Fruit fly (Drosophila melanogaster) whole organism: ENCODE data around the gene Arr2.

ENCODE experiments used
- CG8478 ChIP-seq: fragments of >200 bp; optimal IDR thresholded peaks from 2 replicates; lab custom pipeline; 2018; ENCODE audit warnings: inconsistent platforms
- Dll ChIP-seq: fragments of >200 bp; optimal IDR thresholded peaks from 2 replicates; lab custom pipeline; 2017
- EcR ChIP-seq, 2 experiments: fragments of >200 bp; optimal IDR thresholded peaks; 2 replicates each; lab custom pipeline; 2017; ENCODE audit warnings: missing biosample characterization in 2 of 2, missing genetic modification characterization in 2 of 2, missing genetic modification reagents in 2 of 2
- pan ChIP-seq: fragments of >200 bp; optimal IDR thresholded peaks from 2 replicates; lab custom pipeline; 2017
- psq ChIP-seq: fragments of >200 bp; optimal IDR thresholded peaks from 2 replicates; lab custom pipeline; 2017
- usp ChIP-seq: fragments of >200 bp; optimal IDR thresholded peaks from 2 replicates; lab custom pipeline; 2017; ENCODE audit warnings: missing biosample characterization, missing genetic modification characterization, mixed read lengths

Gene Arr2

DNA sequence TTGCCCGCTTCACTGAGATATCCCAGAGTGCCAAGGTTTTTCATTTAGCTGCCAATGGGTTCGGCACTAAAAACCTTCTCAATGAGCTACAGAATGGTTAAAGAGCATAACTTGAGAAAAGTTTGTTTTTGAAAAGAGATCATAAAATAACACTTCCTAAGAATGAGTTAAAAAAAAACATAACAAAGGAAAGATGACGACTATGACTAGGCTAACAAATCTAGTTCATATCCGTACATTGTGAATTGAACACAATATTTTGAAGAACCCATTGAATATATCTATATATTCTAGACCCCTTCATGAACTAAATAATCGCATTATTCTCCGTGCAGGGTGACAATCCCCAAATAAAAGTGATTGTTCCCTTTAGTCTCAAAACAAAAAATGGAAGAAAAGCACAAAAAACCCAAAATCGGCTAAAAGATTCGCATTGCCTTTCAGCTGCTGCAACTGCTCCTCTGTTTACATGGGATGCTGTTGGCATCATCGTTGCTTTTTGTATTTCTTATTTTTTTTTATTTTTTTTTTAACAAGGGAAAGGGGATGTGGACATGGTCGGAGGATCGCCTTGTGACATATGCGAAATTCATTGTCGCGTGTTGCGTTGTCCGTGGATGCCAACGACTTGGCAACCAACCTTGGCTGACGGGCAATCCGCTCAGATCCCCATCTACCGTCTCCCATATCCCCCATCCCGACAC, 8.1 kb upstream of the Arr2 start:
- TF ChIP-seq EcR (GFP tag; optimal IDR thresholded peaks at IDR 0.05; lab: Kevin White, UChicago) (no peak), pan (no peak), Dll (lab: Kevin White, UChicago) (no peak), psq (lab: Kevin White, UChicago) (no peak)

DNA sequence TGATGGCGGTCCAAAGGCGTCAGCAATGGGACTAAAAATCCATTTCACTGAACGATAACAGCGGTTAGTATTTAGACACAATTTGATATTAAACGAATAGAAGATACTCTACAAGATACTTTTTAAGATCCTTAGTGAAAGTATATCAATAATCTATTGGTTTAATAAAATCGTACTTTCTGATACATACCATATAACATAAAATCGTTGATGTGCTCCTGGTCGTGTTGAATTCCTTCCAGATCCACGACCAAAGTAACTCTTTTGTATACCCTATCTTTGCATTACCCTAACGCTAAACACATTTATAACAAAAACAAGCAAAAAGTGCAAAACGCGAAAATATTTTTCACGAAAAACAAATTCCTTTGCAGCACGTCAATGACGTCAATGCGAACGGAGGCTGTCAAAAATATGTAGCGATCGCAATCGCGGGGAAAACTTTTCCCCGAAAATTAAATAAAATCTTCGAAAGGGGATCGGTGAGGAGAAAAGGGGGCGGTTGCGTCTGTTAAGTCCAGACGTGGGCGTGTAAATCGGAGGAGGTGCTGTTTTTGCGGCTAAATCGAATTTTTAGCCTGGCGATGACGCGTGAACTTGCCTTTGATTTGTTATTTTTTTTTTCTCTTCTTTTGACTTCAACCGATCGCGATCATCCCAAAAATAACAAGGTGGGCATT, 6.6 kb upstream of the Arr2 start:
- TF ChIP-seq pan (no peak), EcR (GFP tag; optimal IDR thresholded peaks at IDR 0.05; lab: Kevin White, UChicago) (no peak)

DNA sequence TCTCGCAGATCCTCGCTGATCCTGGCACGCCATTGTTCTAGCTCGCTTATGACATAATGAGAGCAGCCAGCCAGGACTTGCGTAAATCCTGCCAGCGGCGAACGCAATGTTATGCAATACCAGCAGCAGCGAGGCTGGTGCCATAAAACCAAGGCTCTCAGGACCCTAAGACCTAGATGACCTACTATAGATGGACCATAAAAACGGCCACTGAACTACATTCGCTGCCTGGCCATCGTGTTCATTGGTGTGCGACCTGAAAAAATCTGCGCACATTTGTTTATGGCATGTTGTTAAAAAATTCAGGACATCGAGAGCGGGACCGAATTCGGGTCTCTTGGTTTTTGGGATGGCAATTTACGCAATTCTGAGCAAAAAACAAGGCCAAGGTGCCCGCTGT, 4.8 kb upstream of the Arr2 start:
- TF ChIP-seq CG8478 (lab: Kevin White, UChicago) (no peak), Dll (lab: Kevin White, UChicago) (no peak), EcR (GFP tag; optimal IDR thresholded peaks at IDR 0.05; lab: Kevin White, UChicago) (no peak), psq (lab: Kevin White, UChicago) (no peak), pan (no peak), usp (GFP tag; lab: Kevin White, UChicago) (no peak)

DNA sequence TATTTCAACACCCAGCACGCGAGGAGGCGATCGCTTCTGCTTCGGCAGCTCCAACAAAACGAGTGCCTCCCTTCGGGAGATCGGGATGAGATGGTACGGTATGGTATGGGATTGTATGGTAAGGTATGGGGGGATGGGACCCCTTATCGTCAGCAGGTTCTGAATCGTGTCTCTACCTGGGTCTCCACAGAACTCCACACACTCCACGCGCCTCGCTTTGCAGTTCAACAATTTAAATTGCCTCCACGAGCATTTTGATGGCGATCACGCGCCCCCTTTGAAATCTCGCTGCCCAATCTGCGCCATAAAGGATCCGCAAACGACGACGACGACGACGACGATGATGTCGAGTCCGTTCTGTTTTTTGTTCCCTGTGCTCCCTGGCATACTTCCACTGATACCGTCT, 3.8 kb upstream of the Arr2 start:
- no peak for TF ChIP-seq pan
- TF ChIP-seq Dll (lab: Kevin White, UChicago): peak; percentile 11

DNA sequence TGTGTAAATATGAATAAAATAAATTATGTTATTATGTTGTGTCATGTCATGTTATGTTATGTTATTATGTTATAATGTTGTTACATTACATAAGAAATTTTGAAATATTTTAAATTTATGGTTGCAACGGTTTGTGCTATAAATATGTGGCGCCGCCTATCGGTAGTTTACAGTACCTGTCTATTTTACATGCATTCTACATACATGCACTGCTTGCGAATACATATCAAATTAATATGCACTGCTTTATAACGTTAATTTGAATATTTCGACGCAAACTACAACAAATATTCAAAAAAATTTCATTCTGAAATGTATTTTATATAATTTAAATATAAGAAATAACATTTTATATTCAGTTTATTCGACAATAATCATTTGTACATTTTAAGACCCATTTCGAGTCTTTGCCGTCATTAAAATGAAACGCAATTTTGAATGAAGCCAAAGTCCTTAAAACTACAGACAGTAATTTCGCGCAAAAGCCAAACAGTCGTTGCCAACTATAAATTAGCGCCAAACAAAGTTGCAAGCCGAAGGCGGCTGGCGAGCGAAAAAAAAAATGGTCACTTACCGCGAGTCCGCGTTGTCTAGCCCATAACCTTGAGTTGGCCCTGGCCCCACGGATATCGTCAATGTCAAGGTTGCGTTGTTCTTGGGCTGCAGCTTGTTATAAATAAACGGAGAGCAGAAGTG, 3.3 kb upstream of the Arr2 start:
- TF ChIP-seq CG8478 (lab: Kevin White, UChicago) (no peak), pan (no peak), psq (lab: Kevin White, UChicago) (no peak), usp (GFP tag; lab: Kevin White, UChicago) (no peak), Dll (lab: Kevin White, UChicago) (no peak), EcR (GFP tag; optimal IDR thresholded peaks at IDR 0.05; lab: Kevin White, UChicago) (no peak)

DNA sequence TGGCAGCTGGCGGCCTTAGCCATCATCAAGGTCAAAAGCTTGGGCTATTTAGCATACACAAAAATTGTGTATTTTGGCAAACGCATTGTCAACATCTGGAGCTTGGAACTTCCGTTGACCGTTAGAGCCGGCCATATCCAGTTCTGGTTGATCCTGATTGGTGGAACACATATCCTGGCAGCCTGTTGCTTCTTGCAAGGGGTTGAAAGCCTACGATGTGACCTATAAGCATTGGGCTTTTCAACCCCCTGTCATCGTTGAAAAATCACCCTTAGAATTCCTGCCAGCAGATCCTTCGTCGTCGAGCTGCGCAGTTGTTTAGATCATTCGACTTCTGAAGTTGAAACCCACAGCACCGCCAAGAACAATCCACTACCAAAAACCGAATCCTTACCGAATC, 1.9 kb downstream of the Arr2 start, which contains the start of the genes CG13305 and Pex7:
Gene CG13305, minus strand, starts transcription at position 2 of the 400 bp plus-strand sequence.
Gene Pex7, plus strand, starts transcription at position 325 of the 400 bp plus-strand sequence.
- TF ChIP-seq Dll (lab: Kevin White, UChicago) (no peak), usp (GFP tag; lab: Kevin White, UChicago) (no peak), CG8478 (lab: Kevin White, UChicago) (no peak), EcR (GFP tag; optimal IDR thresholded peaks at IDR 0.05; lab: Kevin White, UChicago) (no peak), pan (no peak), psq (lab: Kevin White, UChicago) (no peak)

DNA sequence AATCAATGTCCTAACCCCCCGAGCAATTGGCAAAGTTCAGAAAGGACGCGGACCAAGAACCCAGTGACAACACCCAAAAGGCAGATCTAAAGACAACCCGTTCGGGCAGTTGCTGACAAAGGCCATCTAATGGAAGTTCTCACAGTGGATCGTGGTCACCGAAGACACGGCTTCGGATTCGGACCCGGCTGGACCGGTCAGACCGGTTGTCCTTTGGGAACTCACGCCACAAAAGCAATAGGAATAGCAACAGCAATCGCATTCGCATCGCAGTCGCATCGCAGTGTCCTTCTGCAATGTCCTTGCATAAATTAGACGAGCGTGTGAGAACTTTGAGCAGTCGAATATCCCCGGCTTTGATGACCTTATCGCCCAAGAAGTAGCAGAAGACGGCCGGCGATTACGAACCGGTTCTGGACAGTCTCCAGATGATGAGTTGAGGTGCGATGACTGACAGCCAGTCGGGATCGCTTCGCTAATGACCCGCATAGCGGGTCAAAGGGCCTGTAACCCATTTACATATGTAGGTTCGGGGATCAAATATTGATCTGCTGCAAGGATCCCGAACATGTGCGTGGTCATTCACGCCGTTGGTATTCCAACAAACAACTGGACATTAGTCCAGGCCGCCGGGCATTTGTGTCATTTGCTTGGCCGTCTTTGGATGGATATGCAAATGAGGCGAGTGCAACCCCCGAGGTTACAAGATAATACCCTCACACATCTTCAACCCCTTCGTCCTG, 4.8 kb downstream of the Arr2 start:
- TF ChIP-seq EcR (GFP tag; optimal IDR thresholded peaks at IDR 0.05; lab: Kevin White, UChicago) (no peak), usp (GFP tag; lab: Kevin White, UChicago) (no peak), CG8478 (lab: Kevin White, UChicago) (no peak)

DNA sequence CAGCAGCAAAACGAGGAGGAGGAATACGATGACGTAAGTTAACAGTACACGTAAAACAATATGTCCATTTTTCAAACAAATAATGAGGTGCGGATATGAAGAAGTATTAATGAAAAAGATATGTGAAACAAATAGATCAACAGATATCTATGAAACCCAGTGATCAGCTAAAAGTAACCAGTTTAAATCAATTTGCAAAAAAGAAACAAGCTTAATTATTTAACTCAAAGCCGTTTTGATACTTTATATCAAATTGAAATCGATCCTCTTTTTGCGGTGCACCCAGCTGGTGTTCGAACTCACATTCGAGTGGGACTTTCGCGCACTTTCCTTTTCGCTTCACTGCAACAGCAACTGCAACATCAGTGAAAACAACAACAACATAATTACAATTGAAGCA, 7.7 kb downstream of the Arr2 start:
- TF ChIP-seq usp (GFP tag; lab: Kevin White, UChicago) (no peak), psq (lab: Kevin White, UChicago) (no peak), EcR (GFP tag; optimal IDR thresholded peaks at IDR 0.05; lab: Kevin White, UChicago) (no peak)

DNA sequence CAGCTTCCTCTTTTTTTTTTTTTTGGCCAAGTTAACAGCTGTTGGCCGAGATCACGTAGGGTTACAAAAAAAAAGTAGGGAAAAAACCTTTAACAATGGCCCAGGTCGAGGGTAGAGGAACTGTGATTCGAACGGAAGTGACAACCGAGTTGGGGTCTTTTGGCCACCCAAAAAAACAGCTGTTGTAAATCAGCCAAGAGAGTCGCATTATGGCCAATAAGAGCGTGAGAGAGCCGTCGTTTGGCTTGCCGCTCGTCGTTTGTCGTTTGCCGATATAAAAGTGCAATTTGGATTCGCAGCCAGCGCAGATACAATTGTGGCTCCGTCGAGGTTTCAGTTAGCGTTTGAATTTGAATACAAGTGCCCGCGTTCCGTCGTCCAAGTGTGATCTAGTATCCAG, 8.6 kb downstream of the Arr2 start, which contains the start of gene Cpr66D:
Gene Cpr66D, plus strand, starts transcription at position 301 of the 400 bp plus-strand sequence.
- TF ChIP-seq EcR (GFP tag; optimal IDR thresholded peaks at IDR 0.05; lab: Kevin White, UChicago) (no peak), CG8478 (lab: Kevin White, UChicago) (no peak), usp (GFP tag; lab: Kevin White, UChicago) (no peak), psq (lab: Kevin White, UChicago) (no peak), pan (no peak), Dll (lab: Kevin White, UChicago) (no peak)

DNA sequence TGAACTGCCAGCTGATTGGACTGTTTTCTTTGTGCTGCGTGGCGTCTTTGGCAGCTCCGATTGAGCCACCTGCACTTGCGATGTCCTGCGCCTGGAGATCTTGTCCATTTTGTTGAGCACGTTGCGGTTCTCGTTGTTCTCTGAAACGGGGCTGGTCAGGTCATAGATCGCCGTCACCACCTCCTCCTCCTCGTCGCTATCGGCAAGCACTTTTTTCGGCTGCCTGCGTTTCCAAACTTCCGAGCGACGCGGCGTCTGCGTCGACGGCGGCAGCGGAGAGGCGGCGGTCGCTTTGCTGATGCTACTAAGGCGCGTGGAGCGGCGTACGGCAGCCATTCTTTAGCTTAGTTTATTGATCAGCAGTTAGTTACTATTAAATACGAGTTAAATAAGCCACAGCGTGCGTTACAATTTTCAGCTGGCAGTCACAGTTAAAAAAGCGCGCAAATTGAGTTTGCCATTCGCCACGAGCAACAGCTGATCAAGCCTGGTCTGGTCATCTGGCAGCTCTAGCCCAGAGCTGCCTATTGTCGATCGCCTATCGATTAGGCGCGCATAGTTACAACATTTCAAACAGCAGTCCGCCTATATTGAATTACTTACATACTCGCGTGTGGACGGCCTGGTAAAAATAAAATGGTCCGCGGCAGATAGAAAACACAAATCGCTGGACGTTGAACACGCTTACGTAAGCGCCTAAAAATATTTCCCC, 15.0 kb downstream of the Arr2 start, which contains the start of gene Cdc6:
Gene Cdc6, minus strand, starts transcription at position 456 of the 712 bp plus-strand sequence.
- no peak for TF ChIP-seq CG8478 (lab: Kevin White, UChicago)
- TF ChIP-seq usp (GFP tag; lab: Kevin White, UChicago): no peak
- no peak for TF ChIP-seq Dll (lab: Kevin White, UChicago)
- no peak for TF ChIP-seq psq (lab: Kevin White, UChicago)
- no peak for TF ChIP-seq EcR (GFP tag; optimal IDR thresholded peaks at IDR 0.05; lab: Kevin White, UChicago)
- no peak for TF ChIP-seq pan
